Worm (Caenorhabditis elegans): ENCODE results near the gene mxl-1.

Gene mxl-1

DNA sequence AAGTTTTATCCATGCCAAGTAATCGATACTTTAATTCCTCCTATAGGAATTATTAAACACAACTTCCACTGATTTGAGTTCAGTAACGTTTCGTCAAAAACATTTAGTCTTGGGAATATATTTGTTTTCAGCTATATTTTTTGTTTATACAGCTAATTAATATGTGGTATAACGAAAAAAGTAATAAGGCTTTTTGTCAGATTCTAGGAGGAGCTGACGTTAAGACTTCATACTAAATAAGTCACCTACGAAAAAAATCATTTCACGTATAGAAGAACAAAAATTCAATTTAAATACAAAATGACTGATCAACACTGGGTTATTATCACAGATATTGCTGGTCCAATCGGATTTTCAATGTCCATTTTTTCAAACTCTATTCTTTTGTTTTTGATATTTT lies 24.2 kb downstream of the mxl-1 start, which contains the start of gene str-115:
TSS of gene str-115 (plus strand) at position 301 of the 400 bp plus-strand sequence.
- no peak for TF ChIP-seq nhr-12 (tag; optimal IDR thresholded peaks at IDR 0.05)

DNA sequence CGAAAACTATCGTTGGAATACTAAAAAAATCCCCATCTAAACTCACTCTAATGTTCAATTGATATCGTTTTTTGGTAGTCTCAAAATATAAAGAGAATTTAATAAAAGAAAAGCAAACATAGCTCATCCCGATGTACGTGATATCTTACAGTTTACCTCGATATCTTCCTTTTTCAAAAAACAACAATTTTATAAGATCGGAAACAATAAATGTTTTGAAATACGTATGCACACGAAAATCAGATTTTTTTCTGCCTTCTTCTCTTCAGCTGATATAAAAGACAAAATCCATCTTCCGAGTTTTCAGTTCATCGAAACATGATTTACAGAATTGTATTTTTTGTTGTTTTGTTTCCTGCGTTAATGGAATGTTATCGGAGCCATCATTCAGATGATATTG lies 26.4 kb downstream of the mxl-1 start, which contains the start of gene clec-222:
TSS of gene clec-222 (plus strand) at position 301 of the 400 bp plus-strand sequence.
- TF ChIP-seq crh-2 (tag; optimal IDR thresholded peaks at IDR 0.05) (no peak), skn-1 (tag; optimal IDR thresholded peaks at IDR 0.05) (no peak), nhr-25 (tag; optimal IDR thresholded peaks at IDR 0.05) (no peak), ama-1 (optimal IDR thresholded peaks at IDR 0.05) (no peak), mab-5 (tag; optimal IDR thresholded peaks at IDR 0.05) (no peak), elt-1 (tag; optimal IDR thresholded peaks at IDR 0.05) (no peak), mdl-1 (tag; optimal IDR thresholded peaks at IDR 0.05) (no peak), C34F6.9 (tag; optimal IDR thresholded peaks at IDR 0.05) (no peak), lsy-2 (tag; optimal IDR thresholded peaks at IDR 0.05) (no peak), nhr-10 (tag; optimal IDR thresholded peaks at IDR 0.05) (no peak), F13H6.1 (tag; optimal IDR thresholded peaks at IDR 0.05) (no peak), ztf-11 (tag; optimal IDR thresholded peaks at IDR 0.05) (no peak), gmeb-1 (tag; optimal IDR thresholded peaks at IDR 0.05) (no peak)

DNA sequence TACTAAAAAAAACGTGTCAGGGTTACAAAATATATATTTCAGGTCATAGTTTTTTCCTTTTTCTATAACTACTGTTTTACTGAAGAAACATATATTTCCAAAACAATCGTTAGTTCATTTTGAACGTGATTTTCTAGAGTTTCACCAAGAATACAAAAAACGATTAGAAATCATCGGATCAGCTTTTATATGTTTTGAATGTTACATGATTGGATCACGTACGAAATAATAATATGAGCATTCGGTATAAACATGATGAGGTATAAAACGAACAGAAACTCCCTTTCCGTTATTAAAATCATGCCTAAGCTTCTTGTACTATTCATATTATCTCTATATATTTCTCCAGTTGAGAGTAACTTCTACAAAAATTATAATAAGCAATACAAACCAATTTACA lies 28.2 kb downstream of the mxl-1 start, which contains the start of gene clec-223:
TSS of gene clec-223 (plus strand) at position 301 of the 400 bp plus-strand sequence.
- TF ChIP-seq ceh-82 (tag; optimal IDR thresholded peaks at IDR 0.05), result no peak
- no peak for TF ChIP-seq nhr-11 (tag; optimal IDR thresholded peaks at IDR 0.05)
- no peak for TF ChIP-seq lin-39 (tag; optimal IDR thresholded peaks at IDR 0.05)
- TF ChIP-seq blmp-1 (tag; optimal IDR thresholded peaks at IDR 0.05; ENCODE audit: insufficient read depth), result no peak
- no peak for TF ChIP-seq dmd-4 (tag; optimal IDR thresholded peaks at IDR 0.05)
- no peak for TF ChIP-seq unc-39 (tag; optimal IDR thresholded peaks at IDR 0.05)

DNA sequence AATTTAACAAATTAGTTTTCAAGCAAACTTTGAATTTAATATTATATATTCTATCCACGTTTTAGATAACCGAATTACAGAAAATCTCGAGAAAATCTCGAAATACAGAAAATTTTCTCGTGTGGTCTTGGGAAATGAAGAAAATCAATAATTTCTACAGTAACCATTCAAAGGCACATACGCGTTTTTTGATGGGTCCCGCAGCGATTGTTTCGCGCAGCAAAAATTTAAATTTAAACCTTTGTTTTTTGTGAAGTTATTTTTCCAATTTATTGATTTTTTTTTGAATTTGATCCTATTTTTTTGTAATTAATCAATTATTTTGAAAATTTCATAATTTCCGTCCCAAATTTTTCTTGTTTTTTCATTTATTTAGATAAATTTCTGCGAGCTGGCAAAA lies 34.9 kb downstream of the mxl-1 start:
- no peak for TF ChIP-seq lin-11 (tag; optimal IDR thresholded peaks at IDR 0.05)
- no peak for TF ChIP-seq fos-1 (tag; optimal IDR thresholded peaks at IDR 0.05)
- no peak for TF ChIP-seq F13H6.1 (tag; optimal IDR thresholded peaks at IDR 0.05)
- no peak for TF ChIP-seq Y55F3AM.14 (GFP tag; optimal IDR thresholded peaks at IDR 0.05)
- no peak for TF ChIP-seq gmeb-1 (tag; optimal IDR thresholded peaks at IDR 0.05)
- TF ChIP-seq nhr-129 (tag; optimal IDR thresholded peaks at IDR 0.05), result no peak
- TF ChIP-seq zag-1 (tag; optimal IDR thresholded peaks at IDR 0.05), result no peak
- no peak for TF ChIP-seq skn-1 (tag; optimal IDR thresholded peaks at IDR 0.05)
- no peak for TF ChIP-seq sma-3 (GFP tag; optimal IDR thresholded peaks at IDR 0.05)

DNA sequence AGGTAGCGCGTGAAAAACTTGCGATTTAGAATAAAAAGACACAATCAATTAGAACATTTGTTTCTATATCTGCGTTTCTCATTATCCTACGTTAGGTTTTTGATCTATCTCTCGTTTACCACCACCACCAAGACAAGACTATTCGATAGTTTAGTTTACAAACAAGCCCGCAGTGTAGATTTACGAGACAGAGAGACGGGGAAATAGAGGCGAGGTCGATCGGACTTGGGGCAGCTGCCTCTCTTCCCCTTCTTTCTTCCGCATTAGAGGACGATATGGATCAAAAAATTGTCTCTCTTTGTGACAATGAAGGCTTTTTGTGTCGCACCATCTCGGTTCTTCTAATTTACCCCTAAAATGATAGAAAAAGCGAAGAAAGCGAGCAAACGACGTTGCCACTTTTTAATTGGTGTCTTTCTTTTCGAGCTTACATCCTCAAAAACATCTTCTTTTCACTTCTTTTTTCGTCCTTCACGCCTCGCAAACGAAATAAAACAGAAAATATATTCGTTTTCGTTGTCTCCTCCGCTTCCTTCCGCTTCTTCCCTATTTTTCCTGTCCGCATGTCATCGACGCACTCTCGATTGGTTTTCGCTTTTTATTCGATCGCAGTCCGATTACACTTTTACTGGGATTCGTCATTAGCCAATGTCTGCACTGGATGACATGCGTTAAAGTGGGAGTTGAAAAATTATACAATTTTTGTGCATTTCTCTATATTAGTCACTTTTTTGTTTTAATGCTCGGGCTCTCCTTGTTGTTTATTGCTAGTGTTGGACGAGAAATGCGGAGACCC lies 37.0 kb downstream of the mxl-1 start:
- TF ChIP-seq lsy-2 (tag; optimal IDR thresholded peaks at IDR 0.05), result peak in 1 of 2 experiments; percentile 25
- TF ChIP-seq ztf-1 (GFP tag; conservative IDR thresholded peaks at IDR 0.05), result no peak
- no peak for TF ChIP-seq mab-5 (tag; optimal IDR thresholded peaks at IDR 0.05)
- TF ChIP-seq nhr-21 (tag; optimal IDR thresholded peaks at IDR 0.05), result peak; percentile 5
- TF ChIP-seq sma-9 (GFP tag; optimal IDR thresholded peaks at IDR 0.05), result peak; percentile 30
- no peak for TF ChIP-seq sma-9 (tag; optimal IDR thresholded peaks at IDR 0.05)
- peak; percentile 26 for TF ChIP-seq C34F6.9 (tag; optimal IDR thresholded peaks at IDR 0.05)
- no peak for TF ChIP-seq ama-1 (optimal IDR thresholded peaks at IDR 0.05)
- no peak for TF ChIP-seq nhr-129 (tag; optimal IDR thresholded peaks at IDR 0.05)
- no peak for TF ChIP-seq ZK546.5 (tag; optimal IDR thresholded peaks at IDR 0.05)
- peak; percentile 11 for TF ChIP-seq unc-55 (GFP tag; optimal IDR thresholded peaks at IDR 0.05)

DNA sequence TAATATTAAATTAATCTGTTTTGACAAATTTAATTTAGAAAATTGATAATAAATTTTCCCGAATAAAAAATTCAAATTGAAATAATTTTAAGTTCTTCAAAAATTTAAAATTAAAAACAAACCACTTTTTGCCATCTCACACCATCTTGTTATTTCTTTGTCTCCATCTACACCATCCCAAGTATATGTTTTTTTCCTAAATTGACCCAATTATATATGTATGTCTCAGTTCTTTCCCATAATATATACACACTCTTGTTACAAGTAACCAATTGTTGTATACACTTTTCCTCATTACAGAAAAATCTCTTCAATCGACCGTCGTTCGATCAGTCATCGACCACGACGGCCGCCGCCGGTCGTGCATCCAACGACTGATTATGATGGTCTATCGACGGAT lies 37.6 kb downstream of the mxl-1 start, which contains the start of gene gly-20:
TSS of gene gly-20 (plus strand) at position 301 of the 400 bp plus-strand sequence.
- TF ChIP-seq zag-1 (tag; optimal IDR thresholded peaks at IDR 0.05) (no peak), ztf-4 (tag; optimal IDR thresholded peaks at IDR 0.05) (no peak), blmp-1 (tag; optimal IDR thresholded peaks at IDR 0.05; ENCODE audit: insufficient read depth) (no peak), egl-27 (tag; optimal IDR thresholded peaks at IDR 0.05) (no peak), R02D3.7 (tag; optimal IDR thresholded peaks at IDR 0.05) (no peak), nhr-77 (tag; optimal IDR thresholded peaks at IDR 0.05) (no peak), nhr-237 (tag; optimal IDR thresholded peaks at IDR 0.05) (no peak), lin-11 (tag; optimal IDR thresholded peaks at IDR 0.05) (no peak), unc-39 (tag; optimal IDR thresholded peaks at IDR 0.05) (no peak), nhr-21 (tag; optimal IDR thresholded peaks at IDR 0.05) (no peak), aly-2 (tag; optimal IDR thresholded peaks at IDR 0.05) (no peak), sma-3 (GFP tag; optimal IDR thresholded peaks at IDR 0.05) (no peak)

All from whole organism, L2 larva.